Worm (Caenorhabditis elegans) whole organism, L3 larva: ENCODE measurements around the gene B0250.18.

Source experiments
- R02D3.7 ChIP-seq: fragments of 150-350 bp; optimal IDR thresholded peaks from 2 replicates; lab custom pipeline; 2014; ENCODE audit warnings: missing biosample characterization, missing genetic modification characterization
- elt-3 ChIP-seq, 3 experiments: fragments of 150-350 bp in 1 of 3; sonication (generic microtip) in 2 of 3; optimal IDR thresholded peaks; 2 replicates in 2 of 3; 4 replicates in 1 of 3; lab custom pipeline; 2014 to 2017; ENCODE audit warnings: missing biosample characterization in 3 of 3, missing genetic modification characterization in 3 of 3
- lin-39 ChIP-seq: fragments of 150-350 bp; optimal IDR thresholded peaks from 2 replicates; lab custom pipeline; 2018; ENCODE audit warnings: missing biosample characterization, missing genetic modification reagents, missing genetic modification characterization
- nhr-12 ChIP-seq: fragments of 150-350 bp; optimal IDR thresholded peaks from 2 replicates; lab custom pipeline; 2014; ENCODE audit warnings: missing biosample characterization, missing genetic modification characterization
- pha-4 ChIP-seq: fragments of 150-350 bp; optimal IDR thresholded peaks from 2 replicates; lab custom pipeline; 2014; ENCODE audit warnings: missing biosample characterization, missing genetic modification reagents, missing genetic modification characterization
- snpc-4 ChIP-seq: fragments of 150-350 bp; optimal IDR thresholded peaks from 2 replicates; lab custom pipeline; 2014; ENCODE audit warnings: missing biosample characterization, missing genetic modification characterization
- tbx-2 ChIP-seq: sonication (generic microtip); optimal IDR thresholded peaks from 2 replicates; lab custom pipeline; 2016; ENCODE audit warnings: mild to moderate bottlenecking, missing genetic modification characterization, missing compliant biosample characterization
- unc-62 ChIP-seq: fragments of 150-350 bp; sonication (generic microtip); optimal IDR thresholded peaks from 4 replicates; lab custom pipeline; 2014; ENCODE audit warnings: missing biosample characterization, missing genetic modification reagents, missing genetic modification characterization

ce11 chrV:20500405-20500804 is 39.7 kb upstream of the B0250.18 start, which contains the start of gene dct-14:
- no peak for TF ChIP-seq nhr-12
- TF ChIP-seq pha-4 (tag; lab: Kevin White, UChicago): no peak
- no peak for TF ChIP-seq elt-3 (tag; optimal IDR thresholded peaks at IDR 0.05; lab: Kevin White, UChicago)
- TF ChIP-seq tbx-2 (tag; lab: Kevin White, UChicago): no peak
- TF ChIP-seq lin-39 (tag; lab: Kevin White, UChicago): no peak
- no peak for TF ChIP-seq snpc-4
- no peak for TF ChIP-seq R02D3.7 (tag; lab: Kevin White, UChicago)
- TF ChIP-seq unc-62: no peak
